Worm (Caenorhabditis elegans) whole organism, early embryonic: ENCODE measurements around the gene ZC395.4.

Experiments
- B0310.2 ChIP-seq: sonication (generic microtip); optimal IDR thresholded peaks from 2 replicates; lab custom pipeline; 2016; ENCODE audit warnings: mild to moderate bottlenecking, missing genetic modification characterization, missing compliant biosample characterization
- F13C5.2 ChIP-seq: sonication (generic microtip); optimal IDR thresholded peaks from 2 replicates; lab custom pipeline; 2017; ENCODE audit warnings: mild to moderate bottlenecking, missing genetic modification characterization, inconsistent platforms, missing compliant biosample characterization
- aly-1 ChIP-seq: sonication (generic microtip); optimal IDR thresholded peaks from 2 replicates; lab custom pipeline; 2016; ENCODE audit warnings: missing genetic modification characterization, missing compliant biosample characterization
- ama-1 ChIP-seq: fragments of 150-350 bp; optimal IDR thresholded peaks from 2 replicates; lab custom pipeline; 2014
- ceh-13 ChIP-seq: fragments of 200-800 bp; sonication (Bioruptor generic); optimal IDR thresholded peaks from 2 replicates; lab custom pipeline; 2018; ENCODE audit warnings: mild to moderate bottlenecking, missing genetic modification characterization, missing compliant biosample characterization
- ceh-36 ChIP-seq: sonication (generic microtip); optimal IDR thresholded peaks from 2 replicates; lab custom pipeline; 2016; ENCODE audit warnings: missing genetic modification characterization, inconsistent platforms, missing compliant biosample characterization
- ets-7 ChIP-seq: sonication (generic microtip); optimal IDR thresholded peaks from 2 replicates; lab custom pipeline; 2016; ENCODE audit warnings: missing genotype, missing genetic modification characterization, missing compliant biosample characterization
- flt-1 ChIP-seq: fragments of 200-800 bp; sonication (Bioruptor generic); IDR thresholded peaks from 2 replicates; pipeline ENCODE4 v1.3.6; 2022; ENCODE audit warnings: missing genetic modification characterization, missing compliant biosample characterization
- hmbx-1 ChIP-seq: sonication (generic microtip); optimal IDR thresholded peaks from 2 replicates; lab custom pipeline; 2016; ENCODE audit warnings: mild to moderate bottlenecking, missing genetic modification characterization, missing compliant biosample characterization
- hmg-4 ChIP-seq: fragments of 200-800 bp; sonication (Bioruptor generic); optimal IDR thresholded peaks from 2 replicates; lab custom pipeline; 2018; ENCODE audit warnings: mild to moderate bottlenecking, missing genetic modification characterization, missing compliant biosample characterization
- hnd-1 ChIP-seq: sonication (generic microtip); optimal IDR thresholded peaks from 2 replicates; lab custom pipeline; 2016; ENCODE audit warnings: missing genetic modification characterization, missing compliant biosample characterization
- pes-1 ChIP-seq: fragments of 200-800 bp; sonication (Bioruptor generic); IDR thresholded peaks from 2 replicates; pipeline ENCODE4 v1.3.6; 2022; ENCODE audit warnings: missing genetic modification reagents, missing genetic modification characterization, missing compliant biosample characterization
- scrt-1 ChIP-seq: fragments of 200-800 bp; sonication (Bioruptor generic); IDR thresholded peaks from 2 replicates; pipeline ENCODE4 v1.3.6; 2022; ENCODE audit warnings: missing genetic modification characterization, missing compliant biosample characterization
- sea-1 ChIP-seq: fragments of 200-800 bp; sonication (Bioruptor generic); conservative IDR thresholded peaks from 2 replicates; pipeline ENCODE4 v1.3.6; 2022; ENCODE audit warnings: missing genetic modification characterization, missing compliant biosample characterization
- tbx-11 ChIP-seq: fragments of 200-800 bp; sonication (Bioruptor generic); IDR thresholded peaks from 2 replicates; pipeline ENCODE4 v1.3.6; 2022; ENCODE audit warnings: missing genetic modification characterization, missing compliant biosample characterization
- tbx-37 ChIP-seq: fragments of 200-800 bp; sonication (Bioruptor generic); conservative IDR thresholded peaks from 2 replicates; pipeline ENCODE4 v1.3.6; 2022; ENCODE audit warnings: missing genetic modification reagents, missing genetic modification characterization, missing compliant biosample characterization
- tra-4 ChIP-seq: sonication (generic microtip); optimal IDR thresholded peaks from 2 replicates; lab custom pipeline; 2017; ENCODE audit warnings: missing genetic modification characterization, missing compliant biosample characterization

The ZC395.4 gene

ce11 chrIII:5244539-5244938, 25.4 kb upstream of the ZC395.4 start, which contains the start of gene cnd-1:
cnd-1 (minus strand) TSS chrIII:5244639.
- TF ChIP-seq F13C5.2 (no peak), hnd-1 (tag; lab: Kevin White, UChicago) (no peak), ceh-36 (tag; lab: Kevin White, UChicago) (no peak), ets-7 (tag; lab: Kevin White, UChicago) (no peak), pes-1 (no peak), aly-1 (tag; lab: Kevin White, UChicago) (no peak), hmg-4 (no peak), B0310.2 (tag; lab: Kevin White, UChicago) (no peak), flt-1 (no peak), ama-1 (lab: Kevin White, UChicago) (no peak), hmbx-1 (no peak), tbx-11 (no peak), tra-4 (no peak), sea-1 (GFP tag; lab: Robert Waterston, UW) (no peak), scrt-1 (no peak)

- TF ChIP-seq hnd-1 (tag; lab: Kevin White, UChicago) (no peak), hmbx-1 (no peak), F13C5.2 (no peak), pes-1 (no peak), aly-1 (tag; lab: Kevin White, UChicago) (no peak), ets-7 (tag; lab: Kevin White, UChicago) (no peak), tra-4 (no peak), ceh-36 (tag; lab: Kevin White, UChicago) (no peak), ama-1 (lab: Kevin White, UChicago) (no peak), flt-1 (no peak), sea-1 (GFP tag; lab: Robert Waterston, UW) (no peak), tbx-37 (GFP tag; lab: Robert Waterston, UW) (no peak), hmg-4 (no peak), B0310.2 (tag; lab: Kevin White, UChicago) (no peak), scrt-1 (no peak), ceh-13 (GFP tag; lab: Kevin White, UChicago) (no peak)
Observed at ce11 chrIII:5245067-5245466, 24.8 kb upstream of the ZC395.4 start.

- TF ChIP-seq tbx-37 (GFP tag; lab: Robert Waterston, UW) (no peak), tbx-11 (no peak), flt-1 (no peak), sea-1 (GFP tag; lab: Robert Waterston, UW) (no peak), ceh-36 (tag; lab: Kevin White, UChicago) (peak; percentile 67), ceh-13 (GFP tag; lab: Kevin White, UChicago) (no peak)
Observed at ce11 chrIII:5248706-5249105, 21.2 kb upstream of the ZC395.4 start.

- no peak for TF ChIP-seq tbx-11
- no peak for TF ChIP-seq ceh-36 (tag; lab: Kevin White, UChicago)
- TF ChIP-seq sea-1 (GFP tag; lab: Robert Waterston, UW), result no peak
- no peak for TF ChIP-seq hmg-4
- no peak for TF ChIP-seq F13C5.2
- no peak for TF ChIP-seq pes-1
- TF ChIP-seq flt-1, result no peak
- no peak for TF ChIP-seq hmbx-1
- no peak for TF ChIP-seq hnd-1 (tag; lab: Kevin White, UChicago)
- no peak for TF ChIP-seq ets-7 (tag; lab: Kevin White, UChicago)
- TF ChIP-seq B0310.2 (tag; lab: Kevin White, UChicago), result no peak
- TF ChIP-seq scrt-1, result no peak
- TF ChIP-seq ceh-13 (GFP tag; lab: Kevin White, UChicago), result no peak
- no peak for TF ChIP-seq tra-4
- no peak for TF ChIP-seq aly-1 (tag; lab: Kevin White, UChicago)
- TF ChIP-seq ama-1 (lab: Kevin White, UChicago), result no peak
- no peak for TF ChIP-seq tbx-37 (GFP tag; lab: Robert Waterston, UW)
Observed at ce11 chrIII:5254108-5254507, 15.8 kb upstream of the ZC395.4 start, which contains the start of the genes sumv-1 and gop-1. sumv-1 (minus strand) TSS chrIII:5254187. gop-1 (plus strand) TSS chrIII:5254438.

ce11 chrIII:5258918-5259317, 11.0 kb upstream of the ZC395.4 start, which contains the start of gene gop-2:
gop-2 (plus strand) TSS chrIII:5259023.
- TF ChIP-seq hnd-1 (tag; lab: Kevin White, UChicago), result no peak
- TF ChIP-seq pes-1, result no peak
- TF ChIP-seq hmbx-1, result no peak
- TF ChIP-seq ceh-13 (GFP tag; lab: Kevin White, UChicago), result no peak
- TF ChIP-seq F13C5.2, result no peak
- no peak for TF ChIP-seq aly-1 (tag; lab: Kevin White, UChicago)
- TF ChIP-seq B0310.2 (tag; lab: Kevin White, UChicago), result no peak
- TF ChIP-seq flt-1, result no peak
- no peak for TF ChIP-seq tbx-11
- no peak for TF ChIP-seq ets-7 (tag; lab: Kevin White, UChicago)
- TF ChIP-seq ceh-36 (tag; lab: Kevin White, UChicago), result no peak
- TF ChIP-seq ama-1 (lab: Kevin White, UChicago), result no peak
- no peak for TF ChIP-seq sea-1 (GFP tag; lab: Robert Waterston, UW)
- TF ChIP-seq tbx-37 (GFP tag; lab: Robert Waterston, UW), result no peak
- TF ChIP-seq hmg-4, result no peak
- no peak for TF ChIP-seq tra-4
- no peak for TF ChIP-seq scrt-1

ce11 chrIII:5260394-5260793, 9.5 kb upstream of the ZC395.4 start, which contains the start of gene gop-3:
gop-3 (plus strand) TSS chrIII:5260694.
- TF ChIP-seq sea-1 (GFP tag; lab: Robert Waterston, UW) (no peak), hmbx-1 (no peak), pes-1 (no peak), ets-7 (tag; lab: Kevin White, UChicago) (no peak), B0310.2 (tag; lab: Kevin White, UChicago) (no peak), scrt-1 (no peak), tbx-37 (GFP tag; lab: Robert Waterston, UW) (no peak), tbx-11 (no peak), hmg-4 (no peak), F13C5.2 (no peak), aly-1 (tag; lab: Kevin White, UChicago) (no peak), flt-1 (no peak), tra-4 (no peak), ceh-36 (tag; lab: Kevin White, UChicago) (no peak), ceh-13 (GFP tag; lab: Kevin White, UChicago) (no peak), ama-1 (lab: Kevin White, UChicago) (no peak), hnd-1 (tag; lab: Kevin White, UChicago) (no peak)

- no peak for TF ChIP-seq hmg-4
- no peak for TF ChIP-seq tbx-37 (GFP tag; lab: Robert Waterston, UW)
- TF ChIP-seq sea-1 (GFP tag; lab: Robert Waterston, UW), result no peak
- TF ChIP-seq B0310.2 (tag; lab: Kevin White, UChicago), result no peak
- no peak for TF ChIP-seq ama-1 (lab: Kevin White, UChicago)
- TF ChIP-seq aly-1 (tag; lab: Kevin White, UChicago), result no peak
- TF ChIP-seq tra-4, result no peak
- no peak for TF ChIP-seq flt-1
- TF ChIP-seq hmbx-1, result no peak
- TF ChIP-seq ceh-13 (GFP tag; lab: Kevin White, UChicago), result no peak
Observed at ce11 chrIII:5263299-5263993, 6.5 kb upstream of the ZC395.4 start, which contains the start of the genes C34E10.9 and hap-1. C34E10.9 (minus strand) TSS chrIII:5263399. hap-1 (plus strand) TSS chrIII:5263943.
